Worm (Caenorhabditis elegans): ENCODE measurements around the gene ZK673.6.

ce11 chrII:10476959-10477358 lies 12.8 kb upstream of the ZK673.6 start, which contains the start of gene ZK666.4:
- no peak for TF ChIP-seq fkh-10 (GFP tag; optimal IDR thresholded peaks at IDR 0.05)
- TF ChIP-seq tbx-7 (tag; optimal IDR thresholded peaks at IDR 0.05) = no peak
- TF ChIP-seq dmd-4 (tag; optimal IDR thresholded peaks at IDR 0.05; ENCODE audit: borderline replicate concordance) = no peak
- TF ChIP-seq rnt-1 (tag; optimal IDR thresholded peaks at IDR 0.05) = no peak

Measured in whole organism, late embryonic.